Fruit fly (Drosophila melanogaster) whole organism, prepupa: ENCODE measurements around the gene fabp.

ENCODE experiments used
- CG10631 ChIP-seq: fragments of 200-800 bp; sonication (Bioruptor generic); optimal IDR thresholded peaks from 2 replicates; lab custom pipeline; 2016; ENCODE audit warnings: missing biosample characterization, missing genetic modification characterization
- CG10669 ChIP-seq: fragments of 200-800 bp; sonication (Bioruptor generic); optimal IDR thresholded peaks from 3 replicates; lab custom pipeline; 2018; ENCODE audit warnings: missing biosample characterization, mild to moderate bottlenecking, missing genetic modification characterization, moderate library complexity
- CG11294 ChIP-seq: fragments of 200-800 bp; sonication (Bioruptor generic); IDR thresholded peaks from 2 replicates; pipeline ENCODE4 v1.3.6; 2022; ENCODE audit warnings: missing biosample characterization, missing genetic modification characterization
- CG15336 ChIP-seq: fragments of 200-800 bp; sonication (Bioruptor generic); IDR thresholded peaks from 2 replicates; pipeline ENCODE4 v1.3.6; 2022; ENCODE audit warnings: missing biosample characterization, missing genetic modification characterization
- CG31627 ChIP-seq: fragments of 200-800 bp; sonication (Bioruptor generic); optimal IDR thresholded peaks from 3 replicates; lab custom pipeline; 2016; ENCODE audit warnings: missing biosample characterization, missing genetic modification characterization
- CG3919 ChIP-seq: fragments of 200-800 bp; sonication (Bioruptor generic); optimal IDR thresholded peaks from 3 replicates; lab custom pipeline; 2016; ENCODE audit warnings: missing biosample characterization, missing genetic modification characterization
- CG6163 ChIP-seq: fragments of 200-800 bp; sonication (Bioruptor generic); IDR thresholded peaks from 3 replicates; pipeline ENCODE4 v1.3.6; 2022; ENCODE audit warnings: missing biosample characterization, missing genetic modification characterization
- CG6792 ChIP-seq: fragments of 200-800 bp; sonication (Bioruptor generic); optimal IDR thresholded peaks from 3 replicates; lab custom pipeline; 2016; ENCODE audit warnings: missing biosample characterization, missing genetic modification characterization
- CG7368 ChIP-seq: fragments of 200-800 bp; sonication (Bioruptor generic); optimal IDR thresholded peaks from 3 replicates; lab custom pipeline; 2016; ENCODE audit warnings: missing biosample characterization, missing genetic modification characterization
- CG8119 ChIP-seq: fragments of 200-800 bp; sonication (Bioruptor generic); IDR thresholded peaks from 3 replicates; pipeline ENCODE4 v1.3.6; 2022; ENCODE audit warnings: missing biosample characterization, missing genetic modification characterization
- CG8632 ChIP-seq: fragments of 200-800 bp; sonication (Bioruptor generic); optimal IDR thresholded peaks from 3 replicates; lab custom pipeline; 2016; ENCODE audit warnings: missing biosample characterization, missing genetic modification characterization
- CG9139 ChIP-seq: fragments of 200-800 bp; sonication (Bioruptor generic); optimal IDR thresholded peaks from 3 replicates; lab custom pipeline; 2017; ENCODE audit warnings: missing biosample characterization, mild to moderate bottlenecking, missing genetic modification characterization
- Eip75B ChIP-seq: fragments of 200-800 bp; sonication (Bioruptor generic); optimal IDR thresholded peaks from 3 replicates; lab custom pipeline; 2016; ENCODE audit warnings: missing biosample characterization, missing genetic modification characterization
- Eip78C ChIP-seq: fragments of 200-800 bp; sonication (Bioruptor generic); peaks from one replicate; lab custom pipeline; 2016; ENCODE audit warnings: missing biosample characterization, missing genetic modification characterization
- Eip93F ChIP-seq: fragments of 200-800 bp; sonication (Bioruptor generic); optimal IDR thresholded peaks from 2 replicates; lab custom pipeline; 2016; ENCODE audit warnings: missing biosample characterization, mild to moderate bottlenecking, missing genetic modification characterization
- Hr39 ChIP-seq: fragments of 200-800 bp; sonication (Bioruptor generic); optimal IDR thresholded peaks from 2 replicates; lab custom pipeline; 2016; ENCODE audit warnings: missing biosample characterization, missing genetic modification characterization
- Hr4 ChIP-seq: fragments of 200-800 bp; sonication (Bioruptor generic); optimal IDR thresholded peaks from 3 replicates; lab custom pipeline; 2016; ENCODE audit warnings: missing biosample characterization, missing genetic modification characterization
- Lpt ChIP-seq: fragments of 200-800 bp; sonication (Bioruptor generic); optimal IDR thresholded peaks from 3 replicates; lab custom pipeline; 2016; ENCODE audit warnings: missing biosample characterization, missing genetic modification characterization
- Met ChIP-seq: fragments of 200-800 bp; sonication (Bioruptor generic); optimal IDR thresholded peaks from 3 replicates; lab custom pipeline; 2016; ENCODE audit warnings: missing biosample characterization, missing genetic modification characterization
- OdsH ChIP-seq: fragments of 200-800 bp; sonication (Bioruptor generic); optimal IDR thresholded peaks from 3 replicates; lab custom pipeline; 2016; ENCODE audit warnings: missing biosample characterization, missing genetic modification characterization
- Smox ChIP-seq: fragments of 200-800 bp; sonication (Bioruptor generic); optimal IDR thresholded peaks from 3 replicates; lab custom pipeline; 2016; ENCODE audit warnings: missing biosample characterization, missing genetic modification characterization
- Sox102F ChIP-seq: fragments of 200-800 bp; sonication (Bioruptor generic); optimal IDR thresholded peaks from 2 replicates; lab custom pipeline; 2016; ENCODE audit warnings: missing biosample characterization, mild to moderate bottlenecking, missing genetic modification characterization
- Sox14 ChIP-seq: fragments of 200-800 bp; sonication (Bioruptor generic); optimal IDR thresholded peaks from 3 replicates; lab custom pipeline; 2016; ENCODE audit warnings: missing biosample characterization, missing genetic modification characterization
- Sox15 ChIP-seq: fragments of 200-800 bp; sonication (Bioruptor generic); optimal IDR thresholded peaks from 3 replicates; lab custom pipeline; 2016; ENCODE audit warnings: missing biosample characterization, missing genetic modification characterization
- cyc ChIP-seq: fragments of 200-800 bp; sonication (Bioruptor generic); optimal IDR thresholded peaks from 3 replicates; lab custom pipeline; 2016; ENCODE audit warnings: missing biosample characterization, missing genetic modification characterization
- dac ChIP-seq: fragments of 200-800 bp; sonication (Bioruptor generic); optimal IDR thresholded peaks from 2 replicates; lab custom pipeline; 2017; ENCODE audit warnings: missing biosample characterization, mild to moderate bottlenecking, missing genetic modification characterization
- esn ChIP-seq: fragments of 200-800 bp; sonication (Bioruptor generic); optimal IDR thresholded peaks from 2 replicates; lab custom pipeline; 2016; ENCODE audit warnings: missing biosample characterization, mild to moderate bottlenecking, missing genetic modification characterization, moderate library complexity
- fd59A ChIP-seq: fragments of 200-800 bp; sonication (Bioruptor generic); optimal IDR thresholded peaks from 2 replicates; lab custom pipeline; 2017; ENCODE audit warnings: missing biosample characterization, mild to moderate bottlenecking, missing genetic modification characterization, missing genetic modification reagents
- fd85E ChIP-seq: fragments of 200-800 bp; sonication (Bioruptor generic); optimal IDR thresholded peaks from 3 replicates; lab custom pipeline; 2016; ENCODE audit warnings: missing biosample characterization, missing genetic modification characterization
- fkh ChIP-seq: fragments of 200-800 bp; sonication (Bioruptor generic); optimal IDR thresholded peaks from 3 replicates; lab custom pipeline; 2017; ENCODE audit warnings: missing biosample characterization, mild to moderate bottlenecking, missing genetic modification characterization, moderate library complexity
- lz ChIP-seq: fragments of 200-800 bp; sonication (Bioruptor generic); optimal IDR thresholded peaks from 3 replicates; lab custom pipeline; 2016; ENCODE audit warnings: missing biosample characterization, missing genetic modification characterization
- net ChIP-seq: fragments of 200-800 bp; sonication (Bioruptor generic); optimal IDR thresholded peaks from 3 replicates; lab custom pipeline; 2016; ENCODE audit warnings: missing biosample characterization, missing genetic modification characterization
- pdm3 ChIP-seq: fragments of 200-800 bp; sonication (Bioruptor generic); optimal IDR thresholded peaks from 3 replicates; lab custom pipeline; 2016; ENCODE audit warnings: missing biosample characterization, missing genetic modification characterization
- ss ChIP-seq, 2 experiments: fragments of 200-800 bp; sonication (Bioruptor generic); optimal IDR thresholded peaks; 2 replicates in 1 of 2; 3 replicates in 1 of 2; lab custom pipeline; 2017 to 2018; ENCODE audit warnings: mild to moderate bottlenecking in 2 of 2, missing biosample characterization in 2 of 2, missing genetic modification characterization in 2 of 2, moderate library complexity in 1 of 2
- topi ChIP-seq: fragments of 200-800 bp; sonication (Bioruptor generic); optimal IDR thresholded peaks from 3 replicates; lab custom pipeline; 2016; ENCODE audit warnings: missing biosample characterization, missing genetic modification characterization
- vri ChIP-seq: fragments of 200-800 bp; sonication (Bioruptor generic); optimal IDR thresholded peaks from 3 replicates; lab custom pipeline; 2016; ENCODE audit warnings: missing biosample characterization, mild to moderate bottlenecking, missing genetic modification characterization

fabp gene

dm6 chr3R:11551071-11551470 lies 15.8 kb downstream of the fabp start:
- TF ChIP-seq CG8119 (GFP tag; lab: Robert Waterston, UW), result no peak
- TF ChIP-seq Eip93F (GFP tag; lab: Kevin White, UChicago), result no peak
- TF ChIP-seq Met (GFP tag; lab: Kevin White, UChicago), result no peak
- TF ChIP-seq Smox (GFP tag; lab: Kevin White, UChicago), result no peak
- no peak for TF ChIP-seq Lpt
- no peak for TF ChIP-seq lz (GFP tag; lab: Kevin White, UChicago)
- TF ChIP-seq CG7368 (GFP tag; lab: Kevin White, UChicago), result no peak
- TF ChIP-seq CG31627, result no peak
- TF ChIP-seq net (GFP tag; lab: Kevin White, UChicago), result no peak
- no peak for TF ChIP-seq CG10631 (GFP tag; lab: Kevin White, UChicago)
- TF ChIP-seq CG9139, result no peak
- no peak for TF ChIP-seq CG15336
- TF ChIP-seq cyc (GFP tag; lab: Kevin White, UChicago), result no peak
- TF ChIP-seq CG11294 (GFP tag; lab: Robert Waterston, UW), result no peak
- no peak for TF ChIP-seq fd59A (GFP tag; lab: Kevin White, UChicago)
- TF ChIP-seq Sox14 (GFP tag; lab: Kevin White, UChicago), result no peak
- TF ChIP-seq esn (GFP tag; lab: Kevin White, UChicago), result no peak
- TF ChIP-seq OdsH, result no peak
- TF ChIP-seq topi (GFP tag; lab: Kevin White, UChicago), result no peak
- TF ChIP-seq Sox102F (GFP tag; lab: Kevin White, UChicago), result no peak
- TF ChIP-seq, all 60 proteins: peak for 0

dm6 chr3R:11544150-11544549 lies 22.7 kb downstream of the fabp start:
- no peak for TF ChIP-seq ss (GFP tag; optimal IDR thresholded peaks at IDR 0.05; lab: Kevin White, UChicago)
- no peak for TF ChIP-seq Eip93F (GFP tag; lab: Kevin White, UChicago)
- no peak for TF ChIP-seq CG6792 (GFP tag; lab: Kevin White, UChicago)
- no peak for TF ChIP-seq Hr39 (GFP tag; lab: Kevin White, UChicago)
- TF ChIP-seq Eip75B, result no peak
- no peak for TF ChIP-seq CG8632 (GFP tag; lab: Kevin White, UChicago)
- TF ChIP-seq vri, result no peak
- TF ChIP-seq CG10669 (GFP tag; lab: Kevin White, UChicago), result no peak
- no peak for TF ChIP-seq Sox15 (GFP tag; lab: Kevin White, UChicago)
- no peak for TF ChIP-seq CG3919 (GFP tag; lab: Kevin White, UChicago)
- TF ChIP-seq dac (GFP tag; lab: Kevin White, UChicago), result no peak
- TF ChIP-seq esn (GFP tag; lab: Kevin White, UChicago), result no peak
- TF ChIP-seq pdm3 (GFP tag; lab: Kevin White, UChicago), result no peak
- no peak for TF ChIP-seq topi (GFP tag; lab: Kevin White, UChicago)
- no peak for TF ChIP-seq Eip78C (GFP tag; lab: Kevin White, UChicago)
- no peak for TF ChIP-seq CG8119 (GFP tag; lab: Robert Waterston, UW)
- TF ChIP-seq Met (GFP tag; lab: Kevin White, UChicago), result no peak
- TF ChIP-seq fd85E (GFP tag; lab: Kevin White, UChicago), result no peak
- TF ChIP-seq Sox102F (GFP tag; lab: Kevin White, UChicago), result no peak
- TF ChIP-seq, all 60 proteins: peak for 0

dm6 chr3R:11542899-11543619 lies 23.8 kb downstream of the fabp start, which contains the start of gene dpr4:
TSS of gene dpr4 (minus strand) at chr3R:11542949.
- TF ChIP-seq Eip78C (GFP tag; lab: Kevin White, UChicago) (no peak), CG6163 (GFP tag; lab: Robert Waterston, UW) (no peak), lz (GFP tag; lab: Kevin White, UChicago) (no peak), Met (GFP tag; lab: Kevin White, UChicago) (no peak), net (GFP tag; lab: Kevin White, UChicago) (no peak), Hr39 (GFP tag; lab: Kevin White, UChicago) (no peak), fd59A (GFP tag; lab: Kevin White, UChicago) (no peak), OdsH (no peak), esn (GFP tag; lab: Kevin White, UChicago) (no peak), Hr4 (no peak), Lpt (no peak), fkh (GFP tag; lab: Kevin White, UChicago) (no peak)
